Fruit fly (Drosophila melanogaster) whole organism, prepupa: ENCODE results near the gene CG33689.

Source experiments
- Blimp-1 ChIP-seq: fragments of 200-800 bp; sonication (Bioruptor generic); optimal IDR thresholded peaks from 3 replicates; lab custom pipeline; 2017; ENCODE audit warnings: missing biosample characterization, missing genetic modification characterization, mild to moderate bottlenecking, moderate library complexity, missing genetic modification reagents
- CG10631 ChIP-seq: fragments of 200-800 bp; sonication (Bioruptor generic); optimal IDR thresholded peaks from 2 replicates; lab custom pipeline; 2016; ENCODE audit warnings: missing biosample characterization, missing genetic modification characterization
- CG10669 ChIP-seq: fragments of 200-800 bp; sonication (Bioruptor generic); optimal IDR thresholded peaks from 3 replicates; lab custom pipeline; 2018; ENCODE audit warnings: missing biosample characterization, mild to moderate bottlenecking, missing genetic modification characterization, moderate library complexity
- CG11294 ChIP-seq: fragments of 200-800 bp; sonication (Bioruptor generic); IDR thresholded peaks from 2 replicates; pipeline ENCODE4 v1.3.6; 2022; ENCODE audit warnings: missing biosample characterization, missing genetic modification characterization
- CG11762 ChIP-seq: fragments of 200-800 bp; sonication (Bioruptor generic); optimal IDR thresholded peaks from 3 replicates; lab custom pipeline; 2016; ENCODE audit warnings: missing biosample characterization, missing genetic modification characterization; ENCODE audit not compliant: insufficient read depth
- CG15336 ChIP-seq: fragments of 200-800 bp; sonication (Bioruptor generic); IDR thresholded peaks from 2 replicates; pipeline ENCODE4 v1.3.6; 2022; ENCODE audit warnings: missing biosample characterization, missing genetic modification characterization
- CG1621 ChIP-seq: fragments of 200-800 bp; sonication (Bioruptor generic); optimal IDR thresholded peaks from 3 replicates; lab custom pipeline; 2018; ENCODE audit warnings: missing biosample characterization, mild to moderate bottlenecking, missing genetic modification characterization
- CG16779 ChIP-seq: fragments of 200-800 bp; sonication (Bioruptor generic); optimal IDR thresholded peaks from 3 replicates; lab custom pipeline; 2017; ENCODE audit warnings: missing biosample characterization, mild to moderate bottlenecking, missing genetic modification characterization
- CG3032 ChIP-seq: fragments of 200-800 bp; optimal IDR thresholded peaks from 2 replicates; lab custom pipeline; 2019; ENCODE audit warnings: missing biosample characterization, mild to moderate bottlenecking, missing genetic modification characterization, moderate library complexity
- CG31627 ChIP-seq: fragments of 200-800 bp; sonication (Bioruptor generic); optimal IDR thresholded peaks from 3 replicates; lab custom pipeline; 2016; ENCODE audit warnings: missing biosample characterization, missing genetic modification characterization
- CG32006 ChIP-seq: fragments of 200-800 bp; sonication (Bioruptor generic); optimal IDR thresholded peaks from 3 replicates; lab custom pipeline; 2017; ENCODE audit warnings: missing biosample characterization, mild to moderate bottlenecking, missing genetic modification characterization
- CG34406 ChIP-seq: fragments of 200-800 bp; sonication (Bioruptor generic); optimal IDR thresholded peaks from 3 replicates; lab custom pipeline; 2016; ENCODE audit warnings: missing biosample characterization, missing genetic modification characterization
- CG6163 ChIP-seq: fragments of 200-800 bp; sonication (Bioruptor generic); IDR thresholded peaks from 3 replicates; pipeline ENCODE4 v1.3.6; 2022; ENCODE audit warnings: missing biosample characterization, missing genetic modification characterization
- CG6792 ChIP-seq: fragments of 200-800 bp; sonication (Bioruptor generic); optimal IDR thresholded peaks from 3 replicates; lab custom pipeline; 2016; ENCODE audit warnings: missing biosample characterization, missing genetic modification characterization
- CG6808 ChIP-seq: fragments of 200-800 bp; sonication (Bioruptor generic); optimal IDR thresholded peaks from 3 replicates; lab custom pipeline; 2017; ENCODE audit warnings: missing biosample characterization, missing genetic modification characterization, mild to moderate bottlenecking, moderate library complexity, missing genetic modification reagents
- CG6854 ChIP-seq: fragments of 200-800 bp; sonication (Bioruptor generic); optimal IDR thresholded peaks from 2 replicates; lab custom pipeline; 2017; ENCODE audit warnings: missing biosample characterization, mild to moderate bottlenecking, missing genetic modification characterization
- CG8119 ChIP-seq: fragments of 200-800 bp; sonication (Bioruptor generic); IDR thresholded peaks from 3 replicates; pipeline ENCODE4 v1.3.6; 2022; ENCODE audit warnings: missing biosample characterization, missing genetic modification characterization
- CG8319 ChIP-seq: fragments of 200-800 bp; sonication (Bioruptor generic); optimal IDR thresholded peaks from 3 replicates; lab custom pipeline; 2016; ENCODE audit warnings: missing biosample characterization, missing genetic modification characterization
- CG8632 ChIP-seq: fragments of 200-800 bp; sonication (Bioruptor generic); optimal IDR thresholded peaks from 3 replicates; lab custom pipeline; 2016; ENCODE audit warnings: missing biosample characterization, missing genetic modification characterization
- CG9139 ChIP-seq: fragments of 200-800 bp; sonication (Bioruptor generic); optimal IDR thresholded peaks from 3 replicates; lab custom pipeline; 2017; ENCODE audit warnings: missing biosample characterization, mild to moderate bottlenecking, missing genetic modification characterization
- Eip78C ChIP-seq: fragments of 200-800 bp; sonication (Bioruptor generic); peaks from one replicate; lab custom pipeline; 2016; ENCODE audit warnings: missing biosample characterization, missing genetic modification characterization
- Eip93F ChIP-seq: fragments of 200-800 bp; sonication (Bioruptor generic); optimal IDR thresholded peaks from 2 replicates; lab custom pipeline; 2016; ENCODE audit warnings: missing biosample characterization, mild to moderate bottlenecking, missing genetic modification characterization
- Ets21C ChIP-seq: fragments of 200-800 bp; sonication (Bioruptor generic); optimal IDR thresholded peaks from 3 replicates; lab custom pipeline; 2016; ENCODE audit warnings: missing biosample characterization, missing genetic modification characterization
- Ets96B ChIP-seq: fragments of 200-800 bp; optimal IDR thresholded peaks from 2 replicates; lab custom pipeline; 2019; ENCODE audit warnings: missing biosample characterization, mild to moderate bottlenecking, missing genetic modification characterization, moderate library complexity
- Gug ChIP-seq: fragments of 200-800 bp; sonication (Bioruptor generic); IDR thresholded peaks from 2 replicates; pipeline ENCODE4 v1.3.6; 2022; ENCODE audit warnings: missing biosample characterization, missing genetic modification characterization
- Lpt ChIP-seq: fragments of 200-800 bp; sonication (Bioruptor generic); optimal IDR thresholded peaks from 3 replicates; lab custom pipeline; 2016; ENCODE audit warnings: missing biosample characterization, missing genetic modification characterization
- Met ChIP-seq: fragments of 200-800 bp; sonication (Bioruptor generic); optimal IDR thresholded peaks from 3 replicates; lab custom pipeline; 2016; ENCODE audit warnings: missing biosample characterization, missing genetic modification characterization
- OdsH ChIP-seq: fragments of 200-800 bp; sonication (Bioruptor generic); optimal IDR thresholded peaks from 3 replicates; lab custom pipeline; 2016; ENCODE audit warnings: missing biosample characterization, missing genetic modification characterization
- Sox102F ChIP-seq: fragments of 200-800 bp; sonication (Bioruptor generic); optimal IDR thresholded peaks from 2 replicates; lab custom pipeline; 2016; ENCODE audit warnings: missing biosample characterization, mild to moderate bottlenecking, missing genetic modification characterization
- Sox14 ChIP-seq: fragments of 200-800 bp; sonication (Bioruptor generic); optimal IDR thresholded peaks from 3 replicates; lab custom pipeline; 2016; ENCODE audit warnings: missing biosample characterization, missing genetic modification characterization
- Sox15 ChIP-seq: fragments of 200-800 bp; sonication (Bioruptor generic); optimal IDR thresholded peaks from 3 replicates; lab custom pipeline; 2016; ENCODE audit warnings: missing biosample characterization, missing genetic modification characterization
- achi ChIP-seq: fragments of 200-800 bp; sonication (Bioruptor generic); optimal IDR thresholded peaks from 3 replicates; lab custom pipeline; 2016; ENCODE audit warnings: missing biosample characterization, missing genetic modification characterization
- acj6 ChIP-seq: fragments of 200-800 bp; sonication (Bioruptor generic); optimal IDR thresholded peaks from 3 replicates; lab custom pipeline; 2016; ENCODE audit warnings: missing biosample characterization, missing genetic modification characterization
- dac ChIP-seq: fragments of 200-800 bp; sonication (Bioruptor generic); optimal IDR thresholded peaks from 2 replicates; lab custom pipeline; 2017; ENCODE audit warnings: missing biosample characterization, mild to moderate bottlenecking, missing genetic modification characterization
- dsx ChIP-seq: fragments of 200-800 bp; optimal IDR thresholded peaks from 3 replicates; lab custom pipeline; 2019; ENCODE audit warnings: missing biosample characterization, mild to moderate bottlenecking, missing genetic modification characterization, moderate library complexity; ENCODE audit not compliant: poor library complexity, severe bottlenecking
- eg ChIP-seq: fragments of 200-800 bp; sonication (Bioruptor generic); IDR thresholded peaks from 3 replicates; pipeline ENCODE4 v1.3.6; 2022; ENCODE audit warnings: missing biosample characterization, missing genetic modification characterization
- fd59A ChIP-seq: fragments of 200-800 bp; sonication (Bioruptor generic); optimal IDR thresholded peaks from 2 replicates; lab custom pipeline; 2017; ENCODE audit warnings: missing biosample characterization, mild to moderate bottlenecking, missing genetic modification characterization, missing genetic modification reagents
- fkh ChIP-seq: fragments of 200-800 bp; sonication (Bioruptor generic); optimal IDR thresholded peaks from 3 replicates; lab custom pipeline; 2017; ENCODE audit warnings: missing biosample characterization, mild to moderate bottlenecking, missing genetic modification characterization, moderate library complexity
- lz ChIP-seq: fragments of 200-800 bp; sonication (Bioruptor generic); optimal IDR thresholded peaks from 3 replicates; lab custom pipeline; 2016; ENCODE audit warnings: missing biosample characterization, missing genetic modification characterization
- pdm3 ChIP-seq: fragments of 200-800 bp; sonication (Bioruptor generic); optimal IDR thresholded peaks from 3 replicates; lab custom pipeline; 2016; ENCODE audit warnings: missing biosample characterization, missing genetic modification characterization
- salr ChIP-seq, 2 experiments: fragments of 200-800 bp; sonication (Bioruptor generic); optimal IDR thresholded peaks; 3 replicates each; lab custom pipeline; 2016 to 2018; ENCODE audit warnings: missing biosample characterization in 2 of 2, missing genetic modification characterization in 2 of 2, mild to moderate bottlenecking in 1 of 2
- spab ChIP-seq: fragments of 200-800 bp; sonication (Bioruptor generic); optimal IDR thresholded peaks from 2 replicates; lab custom pipeline; 2017; ENCODE audit warnings: missing biosample characterization, mild to moderate bottlenecking, missing genetic modification characterization, missing genetic modification reagents
- ss ChIP-seq, 2 experiments: fragments of 200-800 bp; sonication (Bioruptor generic); optimal IDR thresholded peaks; 2 replicates in 1 of 2; 3 replicates in 1 of 2; lab custom pipeline; 2017 to 2018; ENCODE audit warnings: mild to moderate bottlenecking in 2 of 2, missing biosample characterization in 2 of 2, missing genetic modification characterization in 2 of 2, moderate library complexity in 1 of 2
- svp ChIP-seq: fragments of 200-800 bp; sonication (Bioruptor generic); peaks from one replicate; lab custom pipeline; 2016; ENCODE audit warnings: missing biosample characterization, missing genetic modification characterization
- topi ChIP-seq: fragments of 200-800 bp; sonication (Bioruptor generic); optimal IDR thresholded peaks from 3 replicates; lab custom pipeline; 2016; ENCODE audit warnings: missing biosample characterization, missing genetic modification characterization
- vri ChIP-seq: fragments of 200-800 bp; sonication (Bioruptor generic); optimal IDR thresholded peaks from 3 replicates; lab custom pipeline; 2016; ENCODE audit warnings: missing biosample characterization, mild to moderate bottlenecking, missing genetic modification characterization

Gene CG33689

DNA sequence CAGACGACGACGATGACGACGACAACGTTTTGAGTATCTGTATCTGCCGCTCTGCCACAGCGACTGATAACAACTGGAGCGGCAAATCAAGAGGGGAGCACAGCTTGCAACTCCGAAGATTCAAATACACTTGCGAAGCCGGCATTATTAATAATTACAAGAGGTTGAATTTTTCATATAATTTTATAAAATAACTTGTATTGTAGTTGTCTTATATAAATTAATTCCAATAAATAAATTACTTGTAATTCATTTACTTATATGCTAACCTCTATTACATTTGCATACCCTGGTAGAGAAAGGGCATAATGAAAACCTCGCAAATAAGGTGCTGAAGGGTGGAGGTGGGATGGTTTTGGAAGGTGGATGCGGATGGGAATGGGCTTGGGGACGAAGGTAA, 4.1 kb downstream of the CG33689 start (continued):
- TF ChIP-seq CG9139 (peak; percentile 15), Sox15 (peak; percentile 59), CG8119 (GFP tag; lab: Robert Waterston, UW) (peak; percentile 59), CG3032 (tag; lab: Kevin White, UChicago) (peak; percentile 76), spab (GFP tag; lab: Kevin White, UChicago) (peak; percentile 64), CG34406 (GFP tag; lab: Kevin White, UChicago) (peak; percentile 87), CG6163 (GFP tag; lab: Robert Waterston, UW) (peak; percentile 56; the same call in 2 of the 3 replicates), Sox102F (GFP tag; lab: Kevin White, UChicago) (peak; percentile 66), eg (GFP tag; lab: Robert Waterston, UW) (peak; percentile 37; the same call in 1 of the 3 replicates), achi (peak; percentile 69), CG16779 (peak; percentile 13), CG15336 (GFP tag; lab: Robert Waterston, UW) (peak; percentile 50; the same call in 1 of the 2 replicates), CG31627 (GFP tag; lab: Kevin White, UChicago) (peak; percentile 41), CG11762 (GFP tag; lab: Kevin White, UChicago) (peak; percentile 49), topi (GFP tag; lab: Kevin White, UChicago) (peak; percentile 67), CG11294 (GFP tag; lab: Robert Waterston, UW) (no peak), vri (GFP tag; lab: Kevin White, UChicago) (peak; percentile 15), dac (no peak)

DNA sequence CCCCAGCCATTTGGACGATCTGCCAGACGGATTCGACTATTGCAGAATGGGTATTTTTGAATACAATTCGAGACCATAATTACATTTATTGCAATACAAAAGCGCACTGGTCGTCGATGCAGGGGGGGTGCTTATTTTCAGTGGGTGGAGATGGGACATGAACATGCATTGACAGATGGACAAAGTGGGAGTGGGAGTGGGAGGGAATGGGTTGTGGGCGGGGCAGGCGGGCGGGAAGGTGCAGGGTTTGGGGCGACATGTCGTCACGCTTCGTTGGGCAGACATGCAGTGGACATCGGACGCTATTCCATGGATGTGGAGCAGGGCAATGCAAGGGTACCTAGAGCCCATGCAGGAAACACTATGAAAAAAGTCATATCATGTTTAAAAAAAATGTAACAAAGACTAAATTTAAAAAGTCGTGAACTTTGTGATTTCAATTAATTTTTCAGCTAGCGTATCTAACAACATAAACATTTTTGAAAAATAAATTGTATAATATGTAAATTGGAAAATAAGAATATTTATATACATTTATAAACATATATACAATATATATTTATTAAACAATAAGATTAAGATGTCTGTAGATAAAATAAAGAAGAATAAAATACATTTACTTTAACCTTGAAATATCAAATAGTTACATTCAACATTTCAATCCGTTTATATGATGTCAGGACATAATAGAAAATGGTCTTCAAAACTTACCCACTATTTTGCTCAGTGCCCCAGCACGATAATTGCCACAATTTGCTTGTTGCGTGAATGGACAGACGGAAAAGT, 8.2 kb downstream of the CG33689 start:
- TF ChIP-seq Ets96B (tag; lab: Kevin White, UChicago), result peak; percentile 68
- TF ChIP-seq CG31627 (GFP tag; lab: Kevin White, UChicago), result no peak
- peak; percentile 20 for TF ChIP-seq OdsH (GFP tag; lab: Kevin White, UChicago)
- no peak for TF ChIP-seq Sox14 (GFP tag; lab: Kevin White, UChicago)
- TF ChIP-seq CG6854 (GFP tag; lab: Kevin White, UChicago), result no peak
- TF ChIP-seq Gug, result no peak
- TF ChIP-seq CG10669 (GFP tag; lab: Kevin White, UChicago), result peak; percentile 10
- TF ChIP-seq CG10631 (GFP tag; lab: Kevin White, UChicago), result peak; percentile 18
- TF ChIP-seq lz (GFP tag; lab: Kevin White, UChicago), result no peak
- no peak for TF ChIP-seq Blimp-1
- no peak for TF ChIP-seq acj6
- TF ChIP-seq CG32006 (GFP tag; lab: Kevin White, UChicago), result peak; percentile 31
- TF ChIP-seq CG6808 (GFP tag; lab: Kevin White, UChicago), result peak; percentile 24
- no peak for TF ChIP-seq eg (GFP tag; lab: Robert Waterston, UW)
- TF ChIP-seq Met (GFP tag; lab: Kevin White, UChicago), result no peak
- no peak for TF ChIP-seq CG8319 (GFP tag; lab: Kevin White, UChicago)
- no peak for TF ChIP-seq Ets21C
- TF ChIP-seq fd59A (GFP tag; lab: Kevin White, UChicago), result no peak
- no peak for TF ChIP-seq Eip93F (GFP tag; lab: Kevin White, UChicago)
- TF ChIP-seq salr (GFP tag; optimal IDR thresholded peaks at IDR 0.05; lab: Kevin White, UChicago), result peak in 1 of 2 experiments; percentile 21
- no peak for TF ChIP-seq Lpt (GFP tag; lab: Kevin White, UChicago)
- TF ChIP-seq pdm3 (GFP tag; lab: Kevin White, UChicago), result no peak
- TF ChIP-seq Sox102F (GFP tag; lab: Kevin White, UChicago), result no peak
- TF ChIP-seq dsx (GFP tag; lab: Kevin White, UChicago), result peak; percentile 26
- TF ChIP-seq svp (GFP tag; lab: Kevin White, UChicago), result no peak
- TF ChIP-seq CG34406 (GFP tag; lab: Kevin White, UChicago), result peak; percentile 3
- 0 out of 3 replicates have a peak, but pooled peaks have one; percentile 18 for TF ChIP-seq CG8119 (GFP tag; lab: Robert Waterston, UW)
- TF ChIP-seq CG9139, result no peak
- TF ChIP-seq fkh (GFP tag; lab: Kevin White, UChicago), result no peak
- no peak for TF ChIP-seq CG1621 (tag; lab: Kevin White, UChicago)
- no peak for TF ChIP-seq CG11762 (GFP tag; lab: Kevin White, UChicago)
- TF ChIP-seq Eip78C (GFP tag; lab: Kevin White, UChicago), result peak; percentile 42
- no peak for TF ChIP-seq topi (GFP tag; lab: Kevin White, UChicago)
- TF ChIP-seq CG15336 (GFP tag; lab: Robert Waterston, UW), result no peak
- TF ChIP-seq CG6792 (GFP tag; lab: Kevin White, UChicago), result no peak
- TF ChIP-seq CG3032 (tag; lab: Kevin White, UChicago), result peak; percentile 57
- peak in 1 of 2 experiments; percentile 65 for TF ChIP-seq ss (GFP tag; optimal IDR thresholded peaks at IDR 0.05; lab: Kevin White, UChicago)
- TF ChIP-seq CG8632 (GFP tag; lab: Kevin White, UChicago), result no peak
- TF ChIP-seq CG11294 (GFP tag; lab: Robert Waterston, UW), result no peak
- TF ChIP-seq, all 60 proteins: peak for 13
